Fruit fly (Drosophila melanogaster): ENCODE results near the gene mtSSB.

DNA sequence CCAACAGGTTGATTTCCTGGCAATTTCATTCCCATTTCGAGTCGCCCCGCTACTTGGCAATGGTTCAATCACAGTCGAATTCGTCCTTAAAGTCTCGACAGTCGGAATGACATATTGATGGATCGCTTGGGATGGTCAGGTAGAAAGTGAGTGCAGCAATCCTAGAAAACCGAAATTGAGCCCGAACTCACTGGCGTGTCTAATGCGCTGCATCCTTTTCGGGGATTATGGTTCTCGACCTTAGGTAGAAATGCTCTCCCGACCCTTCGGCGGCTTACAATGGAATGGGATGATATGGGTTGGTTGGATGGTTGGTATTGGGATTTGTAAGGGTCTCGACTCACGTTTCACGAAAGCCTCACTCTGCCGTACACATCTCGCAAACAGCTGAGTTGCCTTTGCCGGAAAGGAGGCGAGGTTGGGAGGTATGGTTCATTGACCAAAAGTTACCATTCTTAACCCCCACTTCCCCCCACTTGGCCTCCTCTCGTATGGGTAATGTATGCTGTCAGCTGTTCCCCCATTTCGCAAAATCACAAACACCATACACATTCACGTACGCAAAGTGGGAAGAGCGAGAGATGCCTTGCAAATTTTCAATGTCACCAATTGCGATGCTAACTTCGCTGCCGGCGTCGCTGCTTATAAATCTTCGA, 46.3 kb upstream of the mtSSB start:
- TF ChIP-seq h (optimal IDR thresholded peaks at IDR 0.05) (no peak), ttk (optimal IDR thresholded peaks at IDR 0.05) (no peak), Myc (optimal IDR thresholded peaks at IDR 0.05) (no peak), insv (optimal IDR thresholded peaks at IDR 0.05) (no peak), psq (optimal IDR thresholded peaks at IDR 0.05) (no peak), Sin3A (optimal IDR thresholded peaks at IDR 0.05) (no peak)
